Worm (Caenorhabditis elegans): ENCODE data around the gene Y56A3A.28.

- TF ChIP-seq efl-1 (GFP tag; optimal IDR thresholded peaks at IDR 0.05) (no peak), F33H1.4 (GFP tag; IDR thresholded peaks at IDR 0.05) (no peak), hmg-1.2 (GFP tag; IDR thresholded peaks at IDR 0.05) (no peak), somi-1 (GFP tag; optimal IDR thresholded peaks at IDR 0.05) (no peak), rcor-1 (GFP tag; IDR thresholded peaks at IDR 0.05) (no peak), F55B11.4 (tag; optimal IDR thresholded peaks at IDR 0.05; ENCODE audit: borderline replicate concordance, insufficient read depth) (no peak), nhr-90 (tag; optimal IDR thresholded peaks at IDR 0.05) (no peak), ztf-26 (tag; optimal IDR thresholded peaks at IDR 0.05) (no peak)
Measured at ce11 chrIII:12009764-12010163, 38.6 kb upstream of the Y56A3A.28 start.

Data from whole organism, young adult.